Worm (Caenorhabditis elegans) whole organism, midembryonic: Measurements from ENCODE around the gene str-205.
"Not testable (repeated sequence)": the region's sequence is repeated elsewhere in the genome, so short reads cannot be mapped to it uniquely, and the experiment has no call there.

Source experiments
- T22C8.4 ChIP-seq: fragments of 200-800 bp; sonication (Bioruptor generic); IDR thresholded peaks from 2 replicates; pipeline ENCODE4 v1.3.6; 2022; ENCODE audit warnings: missing genetic modification characterization, missing compliant biosample characterization
- cog-1 ChIP-seq: sonication (generic microtip); optimal IDR thresholded peaks from 2 replicates; lab custom pipeline; 2016; ENCODE audit warnings: missing genetic modification characterization, missing compliant biosample characterization
- flt-1 ChIP-seq: fragments of 200-800 bp; sonication (Bioruptor generic); IDR thresholded peaks from 2 replicates; pipeline ENCODE4 v1.3.6; 2022; ENCODE audit warnings: missing genetic modification characterization, missing compliant biosample characterization
- klf-2 ChIP-seq: fragments of 200-800 bp; sonication (Bioruptor generic); conservative IDR thresholded peaks from 2 replicates; pipeline ENCODE4 v1.3.6; 2022; ENCODE audit warnings: missing genetic modification reagents, missing genetic modification characterization, missing compliant biosample characterization
- med-1 ChIP-seq: sonication (generic microtip); optimal IDR thresholded peaks from 2 replicates; lab custom pipeline; 2017; ENCODE audit warnings: missing genetic modification characterization, mild to moderate bottlenecking, missing compliant biosample characterization, antibody characterized with exemption, missing genetic modification reagents; ENCODE audit not compliant: insufficient read depth
- ref-1 ChIP-seq: fragments of 200-800 bp; sonication (Bioruptor generic); conservative IDR thresholded peaks from 2 replicates; pipeline ENCODE4 v1.3.6; 2022; ENCODE audit warnings: missing genetic modification reagents, missing genetic modification characterization, missing compliant biosample characterization
- tab-1 ChIP-seq: fragments of 200-800 bp; sonication (Bioruptor generic); IDR thresholded peaks from 2 replicates; pipeline ENCODE4 v1.3.6; 2022; ENCODE audit warnings: missing genetic modification characterization, missing compliant biosample characterization
- ztf-23 ChIP-seq: fragments of 200-800 bp; sonication (Bioruptor generic); IDR thresholded peaks from 2 replicates; pipeline ENCODE4 v1.3.6; 2022; ENCODE audit warnings: missing genetic modification reagents, missing genetic modification characterization, missing compliant biosample characterization
- ztf-29 ChIP-seq: fragments of 200-800 bp; sonication (Bioruptor generic); IDR thresholded peaks from 2 replicates; pipeline ENCODE4 v1.3.6; 2022; ENCODE audit warnings: missing genetic modification reagents, missing genetic modification characterization, missing compliant biosample characterization

The str-205 gene

ce11 chrV:4918664-4919257 is 11.0 kb downstream of the str-205 start, which contains the start of gene C02E7.6:
Gene C02E7.6, plus strand, starts transcription at chrV:4919207.
- no peak for TF ChIP-seq ztf-23 (GFP tag; lab: Robert Waterston, UW)
- TF ChIP-seq ztf-29 (GFP tag; lab: Robert Waterston, UW): no peak
- TF ChIP-seq med-1: no peak
- no peak for TF ChIP-seq cog-1 (tag; lab: Kevin White, UChicago)

DNA sequence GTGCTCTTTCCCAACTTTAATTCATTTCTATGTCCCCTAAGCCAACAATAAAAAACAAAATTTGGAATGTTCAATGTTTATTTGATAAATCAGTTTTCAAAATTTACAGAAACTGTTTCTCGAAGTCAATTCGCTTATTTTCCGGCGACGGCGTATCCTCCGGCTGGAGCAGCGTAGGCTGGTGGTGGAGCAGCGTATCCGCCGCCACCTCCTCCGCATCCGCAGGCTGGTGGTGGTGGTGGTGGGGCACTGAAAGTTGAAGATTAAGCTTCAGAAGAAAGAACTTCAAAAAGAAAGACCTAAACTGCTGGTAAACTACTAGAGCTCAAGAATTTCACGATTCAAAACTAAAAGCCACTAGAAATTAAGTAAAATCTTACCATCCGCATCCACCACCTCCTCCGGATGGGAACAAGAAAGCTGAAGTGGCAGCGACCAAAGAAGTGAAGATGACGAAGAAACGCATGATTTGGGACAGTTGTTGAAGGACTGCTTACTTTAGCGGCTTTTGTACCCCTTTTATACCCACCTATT is 11.6 kb downstream of the str-205 start, which contains the start of gene C02E7.7:
C02E7.7 (minus strand) TSS at position 484 of the 534 bp plus-strand sequence.
- no peak for TF ChIP-seq med-1
- no peak for TF ChIP-seq ztf-23 (GFP tag; lab: Robert Waterston, UW)

DNA sequence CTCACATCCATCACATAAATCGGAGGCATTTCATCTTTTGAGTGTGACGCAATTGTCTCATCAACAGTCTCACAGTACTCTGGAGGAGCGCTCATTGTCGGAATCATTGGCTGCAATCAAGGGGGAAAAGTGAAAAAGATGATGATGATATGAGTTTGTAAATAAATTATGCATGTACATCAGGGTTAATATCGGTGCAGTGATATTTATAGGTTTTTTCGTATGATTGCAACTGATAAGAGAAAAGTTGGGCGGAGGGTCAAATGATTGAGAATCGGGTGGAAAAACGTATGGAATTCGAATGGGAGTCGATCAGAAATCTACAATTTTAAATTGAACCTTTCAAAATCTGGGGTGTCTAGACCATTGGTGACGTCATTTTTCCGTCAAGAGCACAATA is 14.9 kb downstream of the str-205 start, which contains the start of gene H23N18.6:
H23N18.6 (minus strand) TSS at position 201 of the 400 bp plus-strand sequence.
- TF ChIP-seq ref-1 (GFP tag; lab: Robert Waterston, UW): no peak
- TF ChIP-seq cog-1 (tag; lab: Kevin White, UChicago): no peak
- TF ChIP-seq T22C8.4 (GFP tag; lab: Robert Waterston, UW): no peak
- TF ChIP-seq ztf-23 (GFP tag; lab: Robert Waterston, UW): no peak
- no peak for TF ChIP-seq med-1
- TF ChIP-seq klf-2 (GFP tag; lab: Robert Waterston, UW): no peak
- no peak for TF ChIP-seq ztf-29 (GFP tag; lab: Robert Waterston, UW)
- TF ChIP-seq flt-1: no peak
- no peak for TF ChIP-seq tab-1 (GFP tag; lab: Robert Waterston, UW)

DNA sequence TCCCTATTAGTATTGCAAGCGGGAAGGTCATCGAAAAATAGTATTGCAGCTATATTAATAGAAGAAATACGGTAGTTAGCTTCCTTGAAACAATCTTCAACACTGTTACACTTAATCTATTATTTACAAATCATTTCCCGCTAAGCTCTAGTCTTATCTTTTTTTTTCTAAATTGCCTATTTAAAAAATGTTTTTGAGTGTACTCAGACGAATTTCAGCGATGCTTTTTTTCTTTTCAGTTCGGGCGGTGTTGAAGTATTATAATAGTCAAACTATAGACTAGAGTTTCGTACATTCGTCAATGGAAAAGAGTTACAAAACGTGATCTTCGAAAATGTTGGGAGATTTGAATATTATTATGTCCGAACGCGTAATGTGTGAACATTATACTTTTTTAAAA is 15.9 kb downstream of the str-205 start:
- no peak for TF ChIP-seq T22C8.4 (GFP tag; lab: Robert Waterston, UW)

ce11 chrV:4912313-4912712 is 17.4 kb downstream of the str-205 start, which contains the start of gene H23N18.5:
Gene H23N18.5, minus strand, starts transcription at chrV:4912381.
- TF ChIP-seq T22C8.4 (GFP tag; lab: Robert Waterston, UW) (no peak), ztf-23 (GFP tag; lab: Robert Waterston, UW) (no peak), klf-2 (GFP tag; lab: Robert Waterston, UW) (no peak), med-1 (no peak), cog-1 (tag; lab: Kevin White, UChicago) (no peak), tab-1 (GFP tag; lab: Robert Waterston, UW) (no peak), ref-1 (GFP tag; lab: Robert Waterston, UW) (no peak), ztf-29 (GFP tag; lab: Robert Waterston, UW) (no peak), flt-1 (no peak)

- TF ChIP-seq med-1 (no peak), klf-2 (GFP tag; lab: Robert Waterston, UW) (no peak), ztf-23 (GFP tag; lab: Robert Waterston, UW) (no peak), T22C8.4 (GFP tag; lab: Robert Waterston, UW) (no peak), cog-1 (tag; lab: Kevin White, UChicago) (no peak), ref-1 (GFP tag; lab: Robert Waterston, UW) (no peak), flt-1 (no peak), tab-1 (GFP tag; lab: Robert Waterston, UW) (no peak), ztf-29 (GFP tag; lab: Robert Waterston, UW) (no peak)
Observed at ce11 chrV:4908591-4908990, 21.2 kb downstream of the str-205 start, which contains the start of gene ugt-13. Gene ugt-13, plus strand, starts transcription at chrV:4908884.

DNA sequence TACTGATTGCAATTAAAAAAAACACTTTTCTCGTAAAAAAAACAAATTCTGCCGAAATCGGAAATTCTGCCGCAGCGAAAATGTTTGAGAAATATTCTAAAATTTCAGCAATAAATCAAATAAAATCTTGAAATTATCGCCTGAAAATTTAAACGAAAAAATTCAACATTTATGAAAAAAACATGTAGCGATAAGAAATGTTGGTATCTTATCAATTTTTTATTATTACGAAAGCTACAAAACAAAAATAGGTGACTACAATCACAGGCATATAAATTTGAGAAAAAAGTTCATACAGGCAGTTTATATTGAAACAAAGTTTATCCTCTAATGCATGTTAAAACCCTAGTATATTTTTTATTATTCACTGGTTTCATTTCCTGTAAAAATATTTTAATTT is 23.8 kb downstream of the str-205 start, which contains the start of gene ugt-14:
ugt-14 (plus strand) TSS at position 301 of the 400 bp plus-strand sequence.
- TF ChIP-seq ref-1 (GFP tag; lab: Robert Waterston, UW) (no peak), ztf-29 (GFP tag; lab: Robert Waterston, UW) (no peak), tab-1 (GFP tag; lab: Robert Waterston, UW) (no peak), klf-2 (GFP tag; lab: Robert Waterston, UW) (no peak)

- TF ChIP-seq cog-1 (tag; lab: Kevin White, UChicago) (no peak), med-1 (no peak), ref-1 (GFP tag; lab: Robert Waterston, UW) (no peak), T22C8.4 (GFP tag; lab: Robert Waterston, UW) (no peak), klf-2 (GFP tag; lab: Robert Waterston, UW) (no peak), flt-1 (no peak), ztf-29 (GFP tag; lab: Robert Waterston, UW) (no peak), ztf-23 (GFP tag; lab: Robert Waterston, UW) (no peak), tab-1 (GFP tag; lab: Robert Waterston, UW) (no peak)
Observed at ce11 chrV:4903696-4904095, 26.0 kb downstream of the str-205 start, which contains the start of gene ugt-8. Gene ugt-8, plus strand, starts transcription at chrV:4903930.

DNA sequence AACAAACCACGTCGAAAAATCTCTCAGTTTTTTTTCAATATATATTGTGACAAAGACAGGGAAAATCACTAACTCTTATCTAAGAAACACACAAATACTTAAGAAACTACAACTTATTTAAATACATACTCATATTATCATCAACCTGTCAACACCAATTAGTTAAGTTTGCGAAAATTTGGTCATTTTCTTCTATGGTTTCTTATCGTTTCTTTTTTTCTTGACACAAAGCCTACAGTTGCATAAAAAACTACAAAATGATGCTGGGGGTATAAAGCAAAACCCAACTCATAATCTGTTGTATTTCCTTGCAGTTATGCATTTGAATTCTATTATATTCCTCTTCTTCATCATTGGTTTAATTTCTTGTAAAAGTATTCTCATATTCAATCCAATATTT is 28.7 kb downstream of the str-205 start, which contains the start of gene ugt-67:
ugt-67 (plus strand) TSS at position 301 of the 400 bp plus-strand sequence.
- TF ChIP-seq ztf-29 (GFP tag; lab: Robert Waterston, UW) (no peak), ref-1 (GFP tag; lab: Robert Waterston, UW) (no peak), med-1 (no peak), tab-1 (GFP tag; lab: Robert Waterston, UW) (no peak), T22C8.4 (GFP tag; lab: Robert Waterston, UW) (no peak), cog-1 (tag; lab: Kevin White, UChicago) (no peak), klf-2 (GFP tag; lab: Robert Waterston, UW) (no peak), flt-1 (no peak), ztf-23 (GFP tag; lab: Robert Waterston, UW) (no peak)

ce11 chrV:4900020-4900419 is 29.7 kb downstream of the str-205 start, which contains the start of gene ugt-10:
Gene ugt-10, minus strand, starts transcription at chrV:4900120.
- not testable (repeated sequence) for TF ChIP-seq ztf-29 (GFP tag; lab: Robert Waterston, UW); ref-1 (GFP tag; lab: Robert Waterston, UW); med-1
